Fruit fly (Drosophila melanogaster) whole organism, embryonic: ENCODE measurements around the gene CG34163.
A peak's percentile ranks its signal among the peaks of the same experiment; 100 is the strongest.

Experiments
- CG11723 ChIP-seq: fragments of 200-800 bp; sonication (Bioruptor generic); optimal IDR thresholded peaks from 2 replicates; lab custom pipeline; 2017; ENCODE audit warnings: missing biosample characterization, mild to moderate bottlenecking, missing genetic modification characterization
- CG13775 ChIP-seq: fragments of 200-800 bp; sonication (Bioruptor generic); optimal IDR thresholded peaks from 3 replicates; lab custom pipeline; 2017; ENCODE audit warnings: missing biosample characterization, mild to moderate bottlenecking, missing genetic modification characterization
- CG13894 ChIP-seq: fragments of 200-800 bp; sonication (Bioruptor generic); optimal IDR thresholded peaks from 3 replicates; lab custom pipeline; 2018; ENCODE audit warnings: missing biosample characterization, mild to moderate bottlenecking, missing genetic modification characterization, moderate library complexity
- CG15011 ChIP-seq: fragments of 200-800 bp; sonication (Bioruptor generic); optimal IDR thresholded peaks from 3 replicates; lab custom pipeline; 2018; ENCODE audit warnings: missing biosample characterization, mild to moderate bottlenecking, missing genetic modification characterization
- CG18476 ChIP-seq: fragments of 200-800 bp; sonication (Bioruptor generic); optimal IDR thresholded peaks from 2 replicates; lab custom pipeline; 2016; ENCODE audit warnings: missing biosample characterization, mild to moderate bottlenecking, missing genetic modification characterization
- CG2199 ChIP-seq: fragments of 200-800 bp; sonication (Bioruptor generic); IDR thresholded peaks from 3 replicates; pipeline ENCODE4 v1.3.6; 2022; ENCODE audit warnings: missing biosample characterization, missing genetic modification characterization
- CG2678 ChIP-seq: fragments of 200-800 bp; sonication (Bioruptor generic); optimal IDR thresholded peaks from 3 replicates; lab custom pipeline; 2019; ENCODE audit warnings: missing biosample characterization, mild to moderate bottlenecking, missing genetic modification characterization, moderate library complexity
- CG2712 ChIP-seq: fragments of 200-800 bp; optimal IDR thresholded peaks from 3 replicates; lab custom pipeline; 2019; ENCODE audit warnings: missing biosample characterization, mild to moderate bottlenecking, missing genetic modification characterization, moderate library complexity
- CG33213 ChIP-seq: fragments of 200-800 bp; sonication (Bioruptor generic); optimal IDR thresholded peaks from 3 replicates; lab custom pipeline; 2016; ENCODE audit warnings: missing biosample characterization, missing genetic modification characterization
- CG42726 ChIP-seq: fragments of 200-800 bp; sonication (Bioruptor generic); IDR thresholded peaks from 2 replicates; pipeline ENCODE4 v1.3.6; 2022; ENCODE audit warnings: missing biosample characterization, missing genetic modification characterization; ENCODE audit not compliant: partially characterized antibody
- CG4282 ChIP-seq: fragments of 200-800 bp; sonication (Bioruptor generic); optimal IDR thresholded peaks from 2 replicates; lab custom pipeline; 2016; ENCODE audit warnings: missing biosample characterization, missing genetic modification characterization
- CG5180 ChIP-seq: fragments of 200-800 bp; sonication (Bioruptor generic); optimal IDR thresholded peaks from 3 replicates; lab custom pipeline; 2017; ENCODE audit warnings: missing biosample characterization, missing genetic modification characterization, mild to moderate bottlenecking, moderate library complexity, missing genetic modification reagents
- CG5245 ChIP-seq: fragments of 200-800 bp; sonication (Bioruptor generic); optimal IDR thresholded peaks from 3 replicates; lab custom pipeline; 2016; ENCODE audit warnings: missing biosample characterization, missing genetic modification characterization
- CG5953 ChIP-seq: fragments of 200-800 bp; sonication (Bioruptor generic); IDR thresholded peaks from 2 replicates; pipeline ENCODE4 v1.3.6; 2022; ENCODE audit warnings: missing biosample characterization, missing genetic modification characterization
- CG7271 ChIP-seq: fragments of 200-800 bp; sonication (Bioruptor generic); optimal IDR thresholded peaks from 2 replicates; lab custom pipeline; 2018; ENCODE audit warnings: missing biosample characterization, mild to moderate bottlenecking, missing genetic modification characterization, moderate library complexity
- CG8281 ChIP-seq: fragments of 200-800 bp; sonication (Bioruptor generic); optimal IDR thresholded peaks from 2 replicates; lab custom pipeline; 2018; ENCODE audit warnings: missing biosample characterization, mild to moderate bottlenecking, missing genetic modification characterization, moderate library complexity
- CG8765 ChIP-seq: fragments of 200-800 bp; sonication (Bioruptor generic); IDR thresholded peaks from 2 replicates; pipeline ENCODE4 v1.3.6; 2022; ENCODE audit warnings: missing biosample characterization, missing genetic modification characterization
- CG8924 ChIP-seq: fragments of 200-800 bp; optimal IDR thresholded peaks from 3 replicates; lab custom pipeline; 2019; ENCODE audit warnings: missing biosample characterization, mild to moderate bottlenecking, missing genetic modification characterization, moderate library complexity
- CG9817 ChIP-seq: fragments of 200-800 bp; sonication (Bioruptor generic); optimal IDR thresholded peaks from 2 replicates; lab custom pipeline; 2018; ENCODE audit warnings: missing biosample characterization, mild to moderate bottlenecking, missing genetic modification characterization, moderate library complexity
- CkIIα-i1 ChIP-seq: fragments of 200-800 bp; sonication (Bioruptor generic); IDR thresholded peaks from 2 replicates; pipeline ENCODE4 v1.3.6; 2022; ENCODE audit warnings: missing biosample characterization, missing genetic modification characterization
- D19B ChIP-seq: fragments of 200-800 bp; sonication (Bioruptor generic); optimal IDR thresholded peaks from 2 replicates; lab custom pipeline; 2017; ENCODE audit warnings: missing biosample characterization, mild to moderate bottlenecking, missing genetic modification characterization
- Deaf1 ChIP-seq: fragments of 200-800 bp; optimal IDR thresholded peaks from 3 replicates; lab custom pipeline; 2019; ENCODE audit warnings: missing biosample characterization, mild to moderate bottlenecking, missing genetic modification characterization, moderate library complexity
- Doc3 ChIP-seq: fragments of 200-800 bp; sonication (Bioruptor generic); IDR thresholded peaks from 3 replicates; pipeline ENCODE4 v1.3.6; 2022; ENCODE audit warnings: missing biosample characterization, missing genetic modification characterization; ENCODE audit not compliant: partially characterized antibody
- E2f1 ChIP-seq: fragments of 200-800 bp; sonication (Bioruptor generic); IDR thresholded peaks from 2 replicates; pipeline ENCODE4 v1.3.6; 2022; ENCODE audit warnings: missing biosample characterization, missing genetic modification characterization
- Hmr ChIP-seq: fragments of 200-800 bp; sonication (Bioruptor generic); optimal IDR thresholded peaks from 3 replicates; lab custom pipeline; 2017; ENCODE audit warnings: mild to moderate bottlenecking, missing biosample characterization, missing genetic modification reagents, missing genetic modification characterization
- Mad ChIP-seq: fragments of 200-800 bp; sonication (Bioruptor generic); optimal IDR thresholded peaks from 2 replicates; lab custom pipeline; 2016; ENCODE audit warnings: missing biosample characterization, missing genetic modification characterization
- Myb ChIP-seq: fragments of 200-800 bp; sonication (Bioruptor generic); optimal IDR thresholded peaks from 2 replicates; lab custom pipeline; 2016; ENCODE audit warnings: missing biosample characterization, missing genetic modification characterization
- Nf-YA ChIP-seq: fragments of 200-800 bp; sonication (Bioruptor generic); IDR thresholded peaks from 2 replicates; pipeline ENCODE4 v1.3.6; 2022; ENCODE audit warnings: missing biosample characterization, missing genetic modification characterization
- Sin3A ChIP-seq: fragments of >200 bp; optimal IDR thresholded peaks from 2 replicates; lab custom pipeline; 2018
- Spps ChIP-seq: fragments of 200-800 bp; sonication (Bioruptor generic); optimal IDR thresholded peaks from 2 replicates; lab custom pipeline; 2018; ENCODE audit warnings: missing biosample characterization, mild to moderate bottlenecking, missing genetic modification characterization
- Taf1 ChIP-seq: fragments of 200-800 bp; sonication (Bioruptor generic); IDR thresholded peaks from 2 replicates; pipeline ENCODE4 v1.3.6; 2022; ENCODE audit warnings: missing biosample characterization, missing genetic modification characterization
- Tbp ChIP-seq: fragments of >200 bp; optimal IDR thresholded peaks from 2 replicates; lab custom pipeline; 2018; ENCODE audit warnings: missing biosample characterization, missing genetic modification characterization
- Vsx1 ChIP-seq: fragments of 200-800 bp; sonication (Bioruptor generic); optimal IDR thresholded peaks from 2 replicates; lab custom pipeline; 2017; ENCODE audit warnings: missing biosample characterization, mild to moderate bottlenecking, missing genetic modification characterization, missing genetic modification reagents
- croc ChIP-seq: fragments of 200-800 bp; sonication (Bioruptor generic); conservative IDR thresholded peaks from 3 replicates; pipeline ENCODE4 v1.3.6; 2022; ENCODE audit warnings: missing biosample characterization, missing genetic modification characterization
- disco-r ChIP-seq: fragments of 200-800 bp; sonication (Bioruptor generic); optimal IDR thresholded peaks from 2 replicates; lab custom pipeline; 2016; ENCODE audit warnings: missing biosample characterization, missing genetic modification characterization
- dpn ChIP-seq, 2 experiments: fragments of 200-800 bp; sonication (Bioruptor generic); optimal IDR thresholded peaks; 3 replicates each; lab custom pipeline; 2016; ENCODE audit warnings: missing biosample characterization in 2 of 2, missing genetic modification characterization in 2 of 2
- dysf ChIP-seq: fragments of 200-800 bp; sonication (Bioruptor generic); IDR thresholded peaks from 3 replicates; pipeline ENCODE4 v1.3.6; 2022; ENCODE audit warnings: missing biosample characterization, missing genetic modification characterization
- ems ChIP-seq: fragments of 200-800 bp; sonication (Bioruptor generic); optimal IDR thresholded peaks from 3 replicates; lab custom pipeline; 2016; ENCODE audit warnings: missing biosample characterization, missing genetic modification characterization
- fd96Cb ChIP-seq: fragments of 200-800 bp; sonication (Bioruptor generic); optimal IDR thresholded peaks from 2 replicates; lab custom pipeline; 2018; ENCODE audit warnings: missing biosample characterization, mild to moderate bottlenecking, missing genetic modification characterization, moderate library complexity
- gsb-n ChIP-seq: fragments of 200-800 bp; sonication (Bioruptor generic); optimal IDR thresholded peaks from 3 replicates; lab custom pipeline; 2018; ENCODE audit warnings: missing biosample characterization, mild to moderate bottlenecking, missing genetic modification characterization
- insv ChIP-seq, 2 experiments: fragments of 200-800 bp; sonication (Bioruptor generic); optimal IDR thresholded peaks; 3 replicates each; lab custom pipeline; 2016 to 2018; ENCODE audit warnings: missing biosample characterization in 2 of 2, missing genetic modification characterization in 2 of 2
- kni ChIP-seq: fragments of 200-800 bp; sonication (Bioruptor generic); optimal IDR thresholded peaks from 3 replicates; lab custom pipeline; 2017; ENCODE audit warnings: mild to moderate bottlenecking, missing biosample characterization, missing genetic modification reagents, missing genetic modification characterization
- nmo ChIP-seq: fragments of 200-800 bp; sonication (Bioruptor generic); optimal IDR thresholded peaks from 2 replicates; lab custom pipeline; 2018; ENCODE audit warnings: missing biosample characterization, mild to moderate bottlenecking, missing genetic modification characterization, moderate library complexity
- scrt ChIP-seq: fragments of 200-800 bp; sonication (Bioruptor generic); optimal IDR thresholded peaks from 2 replicates; lab custom pipeline; 2018; ENCODE audit warnings: missing biosample characterization, mild to moderate bottlenecking, missing genetic modification characterization, moderate library complexity
- sd ChIP-seq: fragments of 200-800 bp; sonication (Bioruptor generic); optimal IDR thresholded peaks from 3 replicates; lab custom pipeline; 2018; ENCODE audit warnings: missing biosample characterization, mild to moderate bottlenecking, missing genetic modification characterization, moderate library complexity
- slp2 ChIP-seq: fragments of 200-800 bp; sonication (Bioruptor generic); optimal IDR thresholded peaks from 2 replicates; lab custom pipeline; 2016; ENCODE audit warnings: missing biosample characterization, missing genetic modification characterization
- sna ChIP-seq: fragments of 200-800 bp; sonication (Bioruptor generic); IDR thresholded peaks from 2 replicates; pipeline ENCODE4 v1.3.6; 2022; ENCODE audit warnings: missing biosample characterization, missing genetic modification characterization; ENCODE audit not compliant: partially characterized antibody
- so ChIP-seq: fragments of 200-800 bp; sonication (Bioruptor generic); IDR thresholded peaks from 3 replicates; pipeline ENCODE4 v1.3.6; 2022; ENCODE audit warnings: missing biosample characterization, missing genetic modification characterization
- tx ChIP-seq: fragments of 200-800 bp; sonication (Bioruptor generic); optimal IDR thresholded peaks from 2 replicates; lab custom pipeline; 2016; ENCODE audit warnings: missing biosample characterization, missing genetic modification characterization

Gene CG34163

dm6 chr2L:12011682-12012655 is 23.9 kb downstream of the CG34163 start (continued):
- TF ChIP-seq CG4282 (GFP tag; lab: Kevin White, UChicago) (no peak), CG9817 (tag; lab: Kevin White, UChicago) (peak; percentile 40), kni (GFP tag; lab: Kevin White, UChicago) (peak; percentile 99), Myb (peak; percentile 56), CG5180 (GFP tag; lab: Kevin White, UChicago) (peak; percentile 91), Vsx1 (peak; percentile 51), tx (GFP tag; lab: Kevin White, UChicago) (peak; percentile 71), CG8765 (GFP tag; lab: Robert Waterston, UW) (no peak), so (no peak), scrt (GFP tag; lab: Kevin White, UChicago) (no peak), CG33213 (GFP tag; lab: Kevin White, UChicago) (peak; percentile 91), sna (GFP tag; lab: Robert Waterston, UW) (no peak), Tbp (GFP tag; lab: Kevin White, UChicago) (no peak), Sin3A (lab: Kevin White, UChicago) (peak; percentile 1), Nf-YA (no peak), CG2678 (tag; lab: Kevin White, UChicago) (peak; percentile 71), CG2712 (tag; lab: Kevin White, UChicago) (peak; percentile 80), Spps (tag; lab: Kevin White, UChicago) (peak; percentile 8), CG8924 (peak; percentile 67), Deaf1 (tag; lab: Kevin White, UChicago) (peak; percentile 74), CG13775 (peak; percentile 30), Mad (GFP tag; lab: Kevin White, UChicago) (peak; percentile 80), nmo (GFP tag; lab: Kevin White, UChicago) (peak; percentile 86), CG5953 (GFP tag; lab: Robert Waterston, UW) (no peak), Taf1 (GFP tag; lab: Robert Waterston, UW) (no peak), Doc3 (GFP tag; lab: Robert Waterston, UW) (no peak), Hmr (peak; percentile 92), CG11723 (GFP tag; lab: Kevin White, UChicago) (peak; percentile 60), CG15011 (GFP tag; lab: Kevin White, UChicago) (peak; percentile 5), disco-r (GFP tag; lab: Kevin White, UChicago) (no peak), insv (GFP tag; optimal IDR thresholded peaks at IDR 0.05; lab: Kevin White, UChicago) (peak in 1 of 2 experiments; percentile 60), slp2 (GFP tag; lab: Kevin White, UChicago) (peak; percentile 21), fd96Cb (tag; lab: Kevin White, UChicago) (peak; percentile 26), CkIIα-i1 (GFP tag; lab: Robert Waterston, UW) (no peak), CG18476 (GFP tag; lab: Kevin White, UChicago) (no peak), CG42726 (GFP tag; lab: Robert Waterston, UW) (no peak), CG8281 (tag; lab: Kevin White, UChicago) (peak; percentile 26), gsb-n (tag; lab: Kevin White, UChicago) (no peak), CG7271 (tag; lab: Kevin White, UChicago) (peak; percentile 30), D19B (GFP tag; lab: Kevin White, UChicago) (peak; percentile 66), sd (tag; lab: Kevin White, UChicago) (peak; percentile 100), CG5245 (GFP tag; lab: Kevin White, UChicago) (peak; percentile 84), CG13894 (tag; lab: Kevin White, UChicago) (peak; percentile 90), E2f1 (GFP tag; lab: Robert Waterston, UW) (no peak), ems (GFP tag; lab: Kevin White, UChicago) (peak; percentile 74), dpn (GFP tag; optimal IDR thresholded peaks at IDR 0.05; lab: Kevin White, UChicago) (peak; percentile 76 to 81), croc (GFP tag; lab: Robert Waterston, UW) (no peak), CG2199 (no peak), dysf (GFP tag; lab: Robert Waterston, UW) (no peak)
